Fruit fly (Drosophila melanogaster) whole organism, embryonic: Measurements from ENCODE around the gene meep.

Experiments
- ATbp ChIP-seq: fragments of 200-800 bp; sonication (Bioruptor generic); optimal IDR thresholded peaks from 2 replicates; lab custom pipeline; 2017; ENCODE audit warnings: missing biosample characterization, mild to moderate bottlenecking, missing genetic modification characterization, missing genetic modification reagents
- Antp ChIP-seq: fragments of 200-800 bp; sonication (Bioruptor generic); optimal IDR thresholded peaks from 3 replicates; lab custom pipeline; 2016; ENCODE audit warnings: missing biosample characterization, missing genetic modification characterization
- Atf-2 ChIP-seq: fragments of 200-800 bp; sonication (Bioruptor generic); optimal IDR thresholded peaks from 2 replicates; lab custom pipeline; 2016; ENCODE audit warnings: missing biosample characterization, missing genetic modification characterization
- Awh ChIP-seq: fragments of 200-800 bp; sonication (Bioruptor generic); IDR thresholded peaks from 2 replicates; pipeline ENCODE4, ENCODE4 v1.3.6; 2022; ENCODE audit warnings: missing biosample characterization, missing genetic modification characterization
- CG10209 ChIP-seq: fragments of 200-800 bp; sonication (Bioruptor generic); optimal IDR thresholded peaks from 3 replicates; lab custom pipeline; 2017; ENCODE audit warnings: missing biosample characterization, mild to moderate bottlenecking, missing genetic modification characterization, missing genetic modification reagents
- CG10959 ChIP-seq: fragments of 200-800 bp; sonication (Bioruptor generic); IDR thresholded peaks from 2 replicates; pipeline ENCODE4 v1.3.6; 2022; ENCODE audit warnings: missing biosample characterization, missing genetic modification characterization
- CG10979 ChIP-seq: fragments of 200-800 bp; sonication (Bioruptor generic); optimal IDR thresholded peaks from 2 replicates; lab custom pipeline; 2018; ENCODE audit warnings: missing biosample characterization, mild to moderate bottlenecking, missing genetic modification characterization, moderate library complexity
- CG13287 ChIP-seq: fragments of 200-800 bp; sonication (Bioruptor generic); IDR thresholded peaks from 2 replicates; pipeline ENCODE4 v1.3.6; 2022; ENCODE audit warnings: missing biosample characterization, missing genetic modification characterization; ENCODE audit not compliant: partially characterized antibody
- CG13424 ChIP-seq: fragments of 200-800 bp; sonication (Bioruptor generic); optimal IDR thresholded peaks from 2 replicates; lab custom pipeline; 2019; ENCODE audit warnings: missing biosample characterization, mild to moderate bottlenecking, missing genetic modification characterization, moderate library complexity
- CG13624 ChIP-seq: fragments of 200-800 bp; sonication (Bioruptor generic); optimal IDR thresholded peaks from 2 replicates; lab custom pipeline; 2016; ENCODE audit warnings: missing biosample characterization, missing genetic modification characterization
- CG15601 ChIP-seq: fragments of 200-800 bp; sonication (Bioruptor generic); optimal IDR thresholded peaks from 3 replicates; lab custom pipeline; 2019; ENCODE audit warnings: missing biosample characterization, mild to moderate bottlenecking, missing genetic modification characterization, moderate library complexity
- CG1603 ChIP-seq: fragments of 200-800 bp; sonication (Bioruptor generic); optimal IDR thresholded peaks from 2 replicates; lab custom pipeline; 2019; ENCODE audit warnings: missing biosample characterization, mild to moderate bottlenecking, missing genetic modification characterization, moderate library complexity
- CG16863 ChIP-seq: fragments of 200-800 bp; sonication (Bioruptor generic); optimal IDR thresholded peaks from 3 replicates; lab custom pipeline; 2016; ENCODE audit warnings: missing biosample characterization, missing genetic modification characterization
- CG17186 ChIP-seq: fragments of 200-800 bp; sonication (Bioruptor generic); optimal IDR thresholded peaks from 3 replicates; lab custom pipeline; 2017; ENCODE audit warnings: missing biosample characterization, missing genetic modification reagents, missing genetic modification characterization
- CG17361 ChIP-seq: fragments of 200-800 bp; sonication (Bioruptor generic); IDR thresholded peaks from 3 replicates; pipeline ENCODE4 v1.3.6; 2022; ENCODE audit warnings: missing biosample characterization, missing genetic modification characterization
- CG31441 ChIP-seq: fragments of 200-800 bp; sonication (Bioruptor generic); IDR thresholded peaks from 2 replicates; pipeline ENCODE4 v1.3.6; 2022; ENCODE audit warnings: missing biosample characterization, missing genetic modification characterization
- CG4282 ChIP-seq: fragments of 200-800 bp; sonication (Bioruptor generic); optimal IDR thresholded peaks from 2 replicates; lab custom pipeline; 2016; ENCODE audit warnings: missing biosample characterization, missing genetic modification characterization
- CG4328 ChIP-seq: fragments of 200-800 bp; sonication (Bioruptor generic); optimal IDR thresholded peaks from 3 replicates; lab custom pipeline; 2017; ENCODE audit warnings: missing biosample characterization, missing genetic modification reagents, missing genetic modification characterization
- CG8944 ChIP-seq: fragments of 200-800 bp; sonication (Bioruptor generic); optimal IDR thresholded peaks from 3 replicates; lab custom pipeline; 2016; ENCODE audit warnings: missing biosample characterization, missing genetic modification characterization
- CG9817 ChIP-seq: fragments of 200-800 bp; sonication (Bioruptor generic); optimal IDR thresholded peaks from 2 replicates; lab custom pipeline; 2018; ENCODE audit warnings: missing biosample characterization, mild to moderate bottlenecking, missing genetic modification characterization, moderate library complexity
- Doc2 ChIP-seq: fragments of 200-800 bp; sonication (Bioruptor generic); IDR thresholded peaks from 2 replicates; pipeline ENCODE4 v1.3.6; 2022; ENCODE audit warnings: missing biosample characterization, missing genetic modification characterization
- Dp ChIP-seq: fragments of 200-800 bp; sonication (Bioruptor generic); optimal IDR thresholded peaks from 2 replicates; lab custom pipeline; 2018; ENCODE audit warnings: missing biosample characterization, mild to moderate bottlenecking, missing genetic modification characterization, moderate library complexity
- E2f2 ChIP-seq: fragments of 200-800 bp; sonication (Bioruptor generic); IDR thresholded peaks from 2 replicates; pipeline ENCODE4 v1.3.6; 2022; ENCODE audit warnings: missing biosample characterization, missing genetic modification characterization
- HLHmδ ChIP-seq: fragments of 200-800 bp; sonication (Bioruptor generic); optimal IDR thresholded peaks from 2 replicates; lab custom pipeline; 2018; ENCODE audit warnings: missing biosample characterization, mild to moderate bottlenecking, missing genetic modification characterization, moderate library complexity
- HmgZ ChIP-seq: fragments of 200-800 bp; sonication (Bioruptor generic); optimal IDR thresholded peaks from 2 replicates; lab custom pipeline; 2018; ENCODE audit warnings: missing biosample characterization, mild to moderate bottlenecking, missing genetic modification characterization
- NFAT ChIP-seq: fragments of 200-800 bp; sonication (Bioruptor generic); IDR thresholded peaks from 2 replicates; pipeline ENCODE4 v1.3.6; 2022; ENCODE audit warnings: missing biosample characterization, missing genetic modification characterization
- Pdp1 ChIP-seq, 2 experiments: fragments of 200-800 bp; sonication (Bioruptor generic); optimal IDR thresholded peaks; 3 replicates each; lab custom pipeline; 2016; ENCODE audit warnings: missing biosample characterization in 2 of 2, missing genetic modification characterization in 2 of 2, mild to moderate bottlenecking in 1 of 2, moderate library complexity in 1 of 2
- Ptx1 ChIP-seq: fragments of 200-800 bp; sonication (Bioruptor generic); IDR thresholded peaks from 2 replicates; pipeline ENCODE4 v1.3.6; 2022; ENCODE audit warnings: missing biosample characterization, missing genetic modification characterization
- YL-1 ChIP-seq: fragments of 200-800 bp; sonication (Bioruptor generic); optimal IDR thresholded peaks from 3 replicates; lab custom pipeline; 2017; ENCODE audit warnings: missing biosample characterization, mild to moderate bottlenecking, missing genetic modification characterization
- aop ChIP-seq: fragments of 200-800 bp; sonication (Bioruptor generic); IDR thresholded peaks from 2 replicates; pipeline ENCODE4 v1.3.6; 2022; ENCODE audit warnings: missing biosample characterization, missing genetic modification characterization
- ap ChIP-seq: fragments of 200-800 bp; sonication (Bioruptor generic); IDR thresholded peaks from 2 replicates; pipeline ENCODE4 v1.3.6; 2022; ENCODE audit warnings: missing biosample characterization, missing genetic modification characterization
- bcd ChIP-seq: fragments of 200-800 bp; sonication (Bioruptor generic); optimal IDR thresholded peaks from 2 replicates; lab custom pipeline; 2017; ENCODE audit warnings: missing biosample characterization, mild to moderate bottlenecking, missing genetic modification characterization
- cato ChIP-seq: fragments of 200-800 bp; sonication (Bioruptor generic); optimal IDR thresholded peaks from 2 replicates; lab custom pipeline; 2016; ENCODE audit warnings: missing biosample characterization, missing genetic modification characterization, borderline replicate concordance
- dimm ChIP-seq: fragments of 200-800 bp; sonication (Bioruptor generic); IDR thresholded peaks from 2 replicates; pipeline ENCODE4 v1.3.6; 2022; ENCODE audit warnings: missing biosample characterization, missing genetic modification characterization
- dysf ChIP-seq: fragments of 200-800 bp; sonication (Bioruptor generic); IDR thresholded peaks from 3 replicates; pipeline ENCODE4 v1.3.6; 2022; ENCODE audit warnings: missing biosample characterization, missing genetic modification characterization
- ftz-f1 ChIP-seq: fragments of 200-800 bp; sonication (Bioruptor generic); optimal IDR thresholded peaks from 2 replicates; lab custom pipeline; 2016; ENCODE audit warnings: missing biosample characterization, missing genetic modification characterization
- gcm2 ChIP-seq: fragments of 200-800 bp; sonication (Bioruptor generic); optimal IDR thresholded peaks from 2 replicates; lab custom pipeline; 2016; ENCODE audit warnings: missing biosample characterization, missing genetic modification characterization
- inv ChIP-seq: fragments of 200-800 bp; sonication (Bioruptor generic); IDR thresholded peaks from 2 replicates; pipeline ENCODE4 v1.3.6; 2022; ENCODE audit warnings: missing biosample characterization, missing genetic modification characterization; ENCODE audit not compliant: partially characterized antibody
- mirr ChIP-seq: fragments of 200-800 bp; sonication (Bioruptor generic); optimal IDR thresholded peaks from 3 replicates; lab custom pipeline; 2018; ENCODE audit warnings: missing biosample characterization, mild to moderate bottlenecking, missing genetic modification characterization
- nau ChIP-seq: fragments of 200-800 bp; sonication (Bioruptor generic); optimal IDR thresholded peaks from 3 replicates; lab custom pipeline; 2017; ENCODE audit warnings: missing biosample characterization, mild to moderate bottlenecking, missing genetic modification characterization, missing genetic modification reagents
- nmo ChIP-seq: fragments of 200-800 bp; sonication (Bioruptor generic); optimal IDR thresholded peaks from 2 replicates; lab custom pipeline; 2018; ENCODE audit warnings: missing biosample characterization, mild to moderate bottlenecking, missing genetic modification characterization, moderate library complexity
- oc ChIP-seq: fragments of 200-800 bp; sonication (Bioruptor generic); optimal IDR thresholded peaks from 2 replicates; lab custom pipeline; 2018; ENCODE audit warnings: missing biosample characterization, mild to moderate bottlenecking, missing genetic modification characterization, moderate library complexity
- onecut ChIP-seq: fragments of 200-800 bp; sonication (Bioruptor generic); IDR thresholded peaks from 2 replicates; pipeline ENCODE4 v1.3.6; 2022; ENCODE audit warnings: missing biosample characterization, missing genetic modification characterization
- pb ChIP-seq: fragments of 200-800 bp; sonication (Bioruptor generic); optimal IDR thresholded peaks from 3 replicates; lab custom pipeline; 2016; ENCODE audit warnings: missing biosample characterization, missing genetic modification characterization
- pnt ChIP-seq: fragments of 200-800 bp; sonication (Bioruptor generic); optimal IDR thresholded peaks from 3 replicates; lab custom pipeline; 2016; ENCODE audit warnings: missing biosample characterization, missing genetic modification characterization
- pros ChIP-seq: fragments of 200-800 bp; sonication (Bioruptor generic); optimal IDR thresholded peaks from 3 replicates; lab custom pipeline; 2019; ENCODE audit warnings: missing biosample characterization, mild to moderate bottlenecking, missing genetic modification characterization, moderate library complexity
- scrt ChIP-seq: fragments of 200-800 bp; sonication (Bioruptor generic); optimal IDR thresholded peaks from 2 replicates; lab custom pipeline; 2018; ENCODE audit warnings: missing biosample characterization, mild to moderate bottlenecking, missing genetic modification characterization, moderate library complexity
- stc ChIP-seq: fragments of 200-800 bp; sonication (Bioruptor generic); IDR thresholded peaks from 2 replicates; pipeline ENCODE4 v1.3.6; 2022; ENCODE audit warnings: missing biosample characterization, missing genetic modification characterization
- vvl ChIP-seq: fragments of 200-800 bp; sonication (Bioruptor generic); IDR thresholded peaks from 2 replicates; pipeline ENCODE4 v1.3.6; 2022; ENCODE audit warnings: missing biosample characterization, missing genetic modification characterization
- wdn ChIP-seq: fragments of 200-800 bp; sonication (Bioruptor generic); IDR thresholded peaks from 2 replicates; pipeline ENCODE4 v1.3.6; 2022; ENCODE audit warnings: missing biosample characterization, missing genetic modification characterization

meep gene

DNA sequence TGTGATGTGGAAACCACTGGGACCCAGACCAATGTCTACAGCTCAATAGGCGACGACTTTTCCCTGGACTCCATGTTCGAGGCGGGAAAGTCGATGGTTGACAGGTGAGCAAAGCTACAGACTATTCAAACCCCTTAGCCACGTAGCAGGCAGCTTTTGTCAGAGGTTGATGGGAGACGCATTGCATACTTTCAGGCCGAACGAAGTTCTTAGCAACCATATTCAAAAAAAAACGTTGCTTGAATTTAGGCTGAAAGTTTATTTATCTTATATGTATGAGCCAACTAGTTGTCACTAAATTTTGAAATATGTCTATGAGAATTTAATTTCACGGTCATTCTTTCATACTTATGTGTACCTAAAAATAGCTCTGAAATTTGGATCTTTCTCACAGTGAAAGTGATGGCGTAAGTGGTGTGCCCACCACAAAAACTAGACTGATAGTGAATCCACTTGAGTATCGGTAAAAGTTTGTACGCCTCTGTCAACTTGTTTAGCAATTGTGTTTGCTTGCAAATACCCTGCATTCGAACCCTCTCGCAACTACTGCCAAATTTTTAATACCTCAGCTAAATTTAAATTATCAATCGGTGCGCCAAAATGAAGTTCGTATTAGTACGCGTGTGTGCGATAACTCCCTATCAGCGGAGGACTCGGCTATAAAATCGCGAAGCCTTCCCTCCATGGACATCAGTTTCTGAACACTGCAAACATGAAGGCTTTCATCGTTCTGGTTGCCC is 4.0 kb upstream of the meep start, which contains the start of gene LysB (continued):
- TF ChIP-seq dysf (GFP tag; lab: Robert Waterston, UW) (no peak), nmo (GFP tag; lab: Kevin White, UChicago) (peak; percentile 6), bcd (GFP tag; lab: Kevin White, UChicago) (no peak), scrt (GFP tag; lab: Kevin White, UChicago) (no peak), CG13424 (tag; lab: Kevin White, UChicago) (no peak), CG13287 (GFP tag; lab: Robert Waterston, UW) (0 out of 2 replicates have a peak, but pooled peaks have one; percentile 12), Atf-2 (GFP tag; lab: Kevin White, UChicago) (no peak), CG8944 (GFP tag; lab: Kevin White, UChicago) (no peak), pb (no peak), CG17186 (GFP tag; lab: Kevin White, UChicago) (no peak), CG10959 (GFP tag; lab: Robert Waterston, UW) (no peak), inv (no peak; the same call in 1 of the 2 replicates), pros (GFP tag; lab: Kevin White, UChicago) (no peak), Awh (GFP tag; lab: Robert Waterston, UW) (no peak), Antp (GFP tag; lab: Kevin White, UChicago) (peak; percentile 6), Ptx1 (GFP tag; lab: Robert Waterston, UW) (no peak), HmgZ (tag; lab: Kevin White, UChicago) (peak; percentile 80), ATbp (GFP tag; lab: Kevin White, UChicago) (no peak), stc (no peak), ftz-f1 (GFP tag; lab: Kevin White, UChicago) (peak; percentile 33), CG16863 (no peak), gcm2 (no peak), Pdp1 (GFP tag; optimal IDR thresholded peaks at IDR 0.05; lab: Kevin White, UChicago) (peak in 1 of 2 experiments; percentile 30), onecut (GFP tag; lab: Robert Waterston, UW) (no peak), HLHmδ (GFP tag; lab: Kevin White, UChicago) (no peak), aop (GFP tag; lab: Robert Waterston, UW) (no peak), nau (no peak), CG9817 (tag; lab: Kevin White, UChicago) (no peak), CG17361 (0 out of 3 replicates have a peak, but pooled peaks have one; percentile 16), pnt (GFP tag; lab: Kevin White, UChicago) (no peak), oc (tag; lab: Kevin White, UChicago) (no peak), CG4328 (GFP tag; lab: Kevin White, UChicago) (no peak), mirr (GFP tag; lab: Kevin White, UChicago) (no peak), ap (no peak), CG10979 (tag; lab: Kevin White, UChicago) (no peak), CG15601 (peak; percentile 66), wdn (GFP tag; lab: Robert Waterston, UW) (0 out of 2 replicates have a peak, but pooled peaks have one; percentile 39), E2f2 (GFP tag; lab: Robert Waterston, UW) (peak; percentile 66), CG4282 (GFP tag; lab: Kevin White, UChicago) (no peak), CG10209 (GFP tag; lab: Kevin White, UChicago) (no peak), NFAT (no peak), CG1603 (tag; lab: Kevin White, UChicago) (peak; percentile 15), CG31441 (no peak), Dp (GFP tag; lab: Kevin White, UChicago) (peak; percentile 59), dimm (GFP tag; lab: Robert Waterston, UW) (no peak), Doc2 (GFP tag; lab: Robert Waterston, UW) (no peak), CG13624 (peak; percentile 7), vvl (GFP tag; lab: Robert Waterston, UW) (0 out of 2 replicates have a peak, but pooled peaks have one; percentile 30), cato (GFP tag; lab: Kevin White, UChicago) (no peak), YL-1 (GFP tag; lab: Kevin White, UChicago) (no peak)
